Fruit fly (Drosophila melanogaster) whole organism, pupa: ENCODE results near the gene bark.

Experiments used
- CG10348 ChIP-seq: fragments of 200-800 bp; sonication (Bioruptor generic); IDR thresholded peaks from 2 replicates; pipeline ENCODE4 v1.3.6; 2022; ENCODE audit warnings: missing biosample characterization, missing genetic modification characterization
- CG12605 ChIP-seq: fragments of 200-800 bp; sonication (Bioruptor generic); IDR thresholded peaks from 2 replicates; pipeline ENCODE4 v1.3.6; 2022; ENCODE audit warnings: missing biosample characterization, missing genetic modification characterization
- CG13204 ChIP-seq: fragments of 200-800 bp; sonication (Bioruptor generic); optimal IDR thresholded peaks from 2 replicates; lab custom pipeline; 2018; ENCODE audit warnings: missing biosample characterization, mild to moderate bottlenecking, missing genetic modification characterization, moderate library complexity
- CG14655 ChIP-seq: fragments of 200-800 bp; sonication (Bioruptor generic); optimal IDR thresholded peaks from 3 replicates; lab custom pipeline; 2017; ENCODE audit warnings: mild to moderate bottlenecking, missing biosample characterization, missing genetic modification reagents, missing genetic modification characterization
- CG15710 ChIP-seq: fragments of 200-800 bp; sonication (Bioruptor generic); optimal IDR thresholded peaks from 2 replicates; lab custom pipeline; 2018; ENCODE audit warnings: missing biosample characterization, mild to moderate bottlenecking, missing genetic modification characterization, moderate library complexity
- CG17806 ChIP-seq: fragments of 200-800 bp; sonication (Bioruptor generic); optimal IDR thresholded peaks from 2 replicates; lab custom pipeline; 2018; ENCODE audit warnings: missing biosample characterization, mild to moderate bottlenecking, missing genetic modification characterization, moderate library complexity
- CG32121 ChIP-seq: fragments of 200-800 bp; sonication (Bioruptor generic); IDR thresholded peaks from 2 replicates; pipeline ENCODE4 v1.3.6; 2022; ENCODE audit warnings: missing biosample characterization, missing genetic modification characterization
- CG34367 ChIP-seq: fragments of 200-800 bp; sonication (Bioruptor generic); optimal IDR thresholded peaks from 2 replicates; lab custom pipeline; 2018; ENCODE audit warnings: missing biosample characterization, mild to moderate bottlenecking, missing genetic modification characterization
- CG4496 ChIP-seq: fragments of 200-800 bp; sonication (Bioruptor generic); IDR thresholded peaks from 3 replicates; pipeline ENCODE4 v1.3.6; 2022; ENCODE audit warnings: missing biosample characterization, missing genetic modification characterization
- CG8159 ChIP-seq: fragments of 200-800 bp; sonication (Bioruptor generic); optimal IDR thresholded peaks from 3 replicates; lab custom pipeline; 2018; ENCODE audit warnings: missing biosample characterization, mild to moderate bottlenecking, missing genetic modification characterization, moderate library complexity
- CG8301 ChIP-seq: fragments of 200-800 bp; sonication (Bioruptor generic); optimal IDR thresholded peaks from 2 replicates; lab custom pipeline; 2018; ENCODE audit warnings: missing biosample characterization, mild to moderate bottlenecking, missing genetic modification characterization
- CG9948 ChIP-seq: fragments of 200-800 bp; sonication (Bioruptor generic); optimal IDR thresholded peaks from 2 replicates; lab custom pipeline; 2018; ENCODE audit warnings: missing biosample characterization, mild to moderate bottlenecking, missing genetic modification characterization, moderate library complexity
- D1 ChIP-seq: fragments of 200-800 bp; sonication (Bioruptor generic); optimal IDR thresholded peaks from 2 replicates; lab custom pipeline; 2018; ENCODE audit warnings: missing biosample characterization, mild to moderate bottlenecking, missing genetic modification characterization, moderate library complexity
- EcR ChIP-seq: fragments of 200-800 bp; sonication (Bioruptor generic); optimal IDR thresholded peaks from 3 replicates; lab custom pipeline; 2019; ENCODE audit warnings: missing biosample characterization, missing genetic modification characterization, mild to moderate bottlenecking, moderate library complexity, missing genetic modification reagents
- Ets98B ChIP-seq: fragments of 200-800 bp; sonication (Bioruptor generic); IDR thresholded peaks from 2 replicates; pipeline ENCODE4 v1.3.6; 2022; ENCODE audit warnings: missing biosample characterization, missing genetic modification characterization
- Pif1A ChIP-seq: fragments of 200-800 bp; sonication (Bioruptor generic); optimal IDR thresholded peaks from 3 replicates; lab custom pipeline; 2016; ENCODE audit warnings: missing biosample characterization, missing genetic modification characterization
- Pif1B ChIP-seq: fragments of 200-800 bp; sonication (Bioruptor generic); optimal IDR thresholded peaks from 3 replicates; lab custom pipeline; 2016; ENCODE audit warnings: missing biosample characterization, missing genetic modification characterization
- Snoo ChIP-seq: fragments of 200-800 bp; sonication (Bioruptor generic); optimal IDR thresholded peaks from 3 replicates; lab custom pipeline; 2017; ENCODE audit warnings: missing biosample characterization, mild to moderate bottlenecking, missing genetic modification characterization, inconsistent platforms
- fd96Ca ChIP-seq: fragments of 200-800 bp; sonication (Bioruptor generic); IDR thresholded peaks from 3 replicates; pipeline ENCODE4 v1.3.6; 2022; ENCODE audit warnings: missing biosample characterization, missing genetic modification characterization
- gl ChIP-seq: fragments of 200-800 bp; sonication (Bioruptor generic); optimal IDR thresholded peaks from 2 replicates; lab custom pipeline; 2018; ENCODE audit warnings: missing biosample characterization, mild to moderate bottlenecking, missing genetic modification characterization
- rn ChIP-seq: fragments of 200-800 bp; sonication (Bioruptor generic); IDR thresholded peaks from 2 replicates; pipeline ENCODE4 v1.3.6; 2022; ENCODE audit warnings: missing biosample characterization, missing genetic modification characterization

bark gene

DNA sequence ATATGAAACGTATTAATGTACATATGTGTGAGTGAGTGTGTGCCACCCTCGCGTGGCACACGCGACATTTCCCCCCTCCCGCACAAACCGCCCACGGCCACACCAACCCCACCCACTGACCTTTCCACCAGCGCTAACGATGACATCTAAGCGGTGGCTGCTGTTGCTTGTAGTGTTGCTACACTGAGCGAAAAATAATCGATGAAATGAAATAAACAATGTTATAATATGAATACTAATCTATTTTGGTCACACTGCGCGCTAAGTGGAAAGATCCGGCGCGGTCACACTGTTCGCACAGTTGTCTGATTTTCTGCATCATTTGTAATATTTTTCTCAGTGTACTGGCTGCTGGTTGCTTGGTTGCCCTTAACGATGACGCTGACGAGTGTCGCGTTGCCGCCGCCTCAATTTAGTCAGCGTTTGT is 45.3 kb downstream of the bark start:
- TF ChIP-seq CG9948 (tag; lab: Kevin White, UChicago), result peak; percentile 46
- peak; percentile 63 for TF ChIP-seq CG15710 (tag; lab: Kevin White, UChicago)
- no peak for TF ChIP-seq EcR (GFP tag; lab: Kevin White, UChicago)
- 0 out of 2 replicates have a peak, but pooled peaks have one; percentile 10 for TF ChIP-seq CG12605 (GFP tag; lab: Robert Waterston, UW)
- TF ChIP-seq CG34367 (tag; lab: Kevin White, UChicago), result peak; percentile 68
- TF ChIP-seq Pif1B (GFP tag; lab: Kevin White, UChicago), result peak; percentile 50
- TF ChIP-seq CG10348 (GFP tag; lab: Robert Waterston, UW), result no peak
- TF ChIP-seq CG8301 (tag; lab: Kevin White, UChicago), result peak; percentile 47
- TF ChIP-seq CG4496, result no peak
- TF ChIP-seq rn (GFP tag; lab: Robert Waterston, UW), result 0 out of 2 replicates have a peak, but pooled peaks have one; percentile 29
- peak; percentile 66 for TF ChIP-seq CG8159 (tag; lab: Kevin White, UChicago)
- TF ChIP-seq Ets98B (GFP tag; lab: Robert Waterston, UW), result peak; percentile 47
- no peak for TF ChIP-seq CG32121 (GFP tag; lab: Robert Waterston, UW)
- peak; percentile 45 for TF ChIP-seq Snoo (tag; lab: Kevin White, UChicago)
- peak; percentile 55 for TF ChIP-seq Pif1A (GFP tag; lab: Kevin White, UChicago)
- TF ChIP-seq CG17806 (tag; lab: Kevin White, UChicago), result peak; percentile 61
- peak; percentile 8 for TF ChIP-seq CG13204 (GFP tag; lab: Kevin White, UChicago)
- TF ChIP-seq fd96Ca (GFP tag; lab: Robert Waterston, UW), result peak; percentile 70
- TF ChIP-seq gl (tag; lab: Kevin White, UChicago), result peak; percentile 1
- peak; percentile 60 for TF ChIP-seq CG14655 (GFP tag; lab: Kevin White, UChicago)
- no peak for TF ChIP-seq D1 (tag; lab: Kevin White, UChicago)

DNA sequence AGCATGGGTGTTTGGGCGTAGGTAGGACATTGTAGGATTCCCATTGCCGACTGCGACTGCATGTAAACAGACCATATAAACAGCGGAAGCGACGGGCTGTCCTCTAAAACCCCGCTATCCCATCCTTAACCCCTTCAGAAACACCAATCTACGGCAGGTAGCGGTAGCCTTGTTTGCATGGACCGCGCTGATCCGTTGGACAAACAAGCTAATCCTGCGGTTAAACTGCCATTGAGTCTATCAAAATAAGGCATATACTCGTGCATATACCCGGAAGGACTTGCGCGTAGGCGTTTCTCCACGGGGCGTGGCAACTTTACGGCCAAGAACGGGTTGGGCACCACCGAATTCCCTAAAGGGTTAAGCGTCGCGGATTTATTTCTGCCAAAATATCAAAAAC is 47.0 kb downstream of the bark start:
- TF ChIP-seq CG17806 (tag; lab: Kevin White, UChicago) (no peak), CG13204 (GFP tag; lab: Kevin White, UChicago) (no peak), CG9948 (tag; lab: Kevin White, UChicago) (no peak), CG4496 (no peak), fd96Ca (GFP tag; lab: Robert Waterston, UW) (no peak), CG8301 (tag; lab: Kevin White, UChicago) (no peak), CG34367 (tag; lab: Kevin White, UChicago) (no peak), CG32121 (GFP tag; lab: Robert Waterston, UW) (no peak), EcR (GFP tag; lab: Kevin White, UChicago) (no peak), Pif1B (GFP tag; lab: Kevin White, UChicago) (no peak), gl (tag; lab: Kevin White, UChicago) (no peak), CG8159 (tag; lab: Kevin White, UChicago) (no peak), rn (GFP tag; lab: Robert Waterston, UW) (no peak), CG12605 (GFP tag; lab: Robert Waterston, UW) (no peak), CG14655 (GFP tag; lab: Kevin White, UChicago) (no peak), D1 (tag; lab: Kevin White, UChicago) (no peak), CG10348 (GFP tag; lab: Robert Waterston, UW) (no peak)

DNA sequence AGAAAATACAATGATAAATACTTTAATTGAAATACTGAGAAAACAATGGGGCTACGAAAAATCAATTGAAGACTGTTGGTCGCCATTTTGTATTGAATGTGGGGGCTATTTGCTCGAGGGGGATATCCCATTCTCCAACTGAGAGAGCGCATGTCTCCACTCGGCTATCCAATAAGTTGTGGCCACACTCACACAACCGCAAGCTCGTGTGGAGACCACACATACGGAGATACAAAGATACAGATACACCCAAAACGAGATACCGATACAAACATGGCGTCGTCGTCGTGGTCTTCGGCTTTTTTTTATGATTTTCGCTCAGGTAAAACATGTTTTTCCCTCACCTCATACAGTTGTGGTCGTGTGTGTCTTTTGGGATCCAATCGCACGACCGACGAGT is 48.3 kb downstream of the bark start:
- TF ChIP-seq fd96Ca (GFP tag; lab: Robert Waterston, UW) (0 out of 3 replicates have a peak, but pooled peaks have one; percentile 27), gl (tag; lab: Kevin White, UChicago) (no peak), Pif1B (GFP tag; lab: Kevin White, UChicago) (no peak), Ets98B (GFP tag; lab: Robert Waterston, UW) (peak; percentile 15; the same call in 1 of the 2 replicates)

DNA sequence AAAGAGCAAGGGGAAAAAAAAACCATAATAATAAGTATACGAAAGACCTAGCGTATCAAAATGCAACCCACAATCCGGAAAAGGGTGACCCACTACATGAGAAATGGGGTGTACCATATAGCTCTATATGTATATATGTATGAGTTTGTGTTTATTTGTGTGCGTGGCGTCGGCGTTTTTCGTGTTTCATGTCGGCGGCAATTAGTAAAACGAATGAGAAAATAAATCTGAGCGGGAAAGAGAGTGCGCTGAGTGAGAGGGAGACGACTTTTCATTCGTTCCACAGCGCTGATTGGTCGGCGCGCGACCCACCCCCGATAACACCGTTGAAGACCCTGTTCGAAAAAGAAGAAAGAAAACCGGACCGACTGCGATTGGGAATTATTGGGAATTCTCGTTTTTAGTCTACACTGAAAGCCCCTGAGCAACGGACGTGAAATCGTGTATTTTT is 49.5 kb downstream of the bark start, which contains the start of gene slp2:
TSS of gene slp2 (plus strand) at position 401 of the 451 bp plus-strand sequence.
- TF ChIP-seq Pif1A (GFP tag; lab: Kevin White, UChicago) (no peak), CG8159 (tag; lab: Kevin White, UChicago) (peak; percentile 34), CG32121 (GFP tag; lab: Robert Waterston, UW) (peak; percentile 28; the same call in 1 of the 2 replicates)

DNA sequence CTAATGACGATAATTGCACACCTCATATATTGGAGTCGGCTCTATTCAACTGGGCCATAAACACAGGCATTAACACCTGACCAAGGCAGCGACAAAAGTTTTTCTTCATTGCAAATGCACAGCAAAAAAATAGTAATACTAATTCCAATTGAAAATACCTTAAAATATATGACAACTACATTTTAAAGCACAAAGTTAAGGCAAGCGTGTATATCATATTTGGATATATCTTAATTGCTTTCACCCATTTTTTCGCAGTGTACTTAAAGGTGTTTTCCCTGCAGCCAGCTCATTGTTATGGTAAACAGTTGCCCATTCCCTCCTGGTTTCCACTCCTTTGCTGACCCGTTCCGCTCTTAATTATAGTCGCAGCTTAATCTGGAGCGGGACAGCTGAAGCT is 54.0 kb downstream of the bark start:
- TF ChIP-seq CG34367 (tag; lab: Kevin White, UChicago) (peak; percentile 1), CG15710 (tag; lab: Kevin White, UChicago) (peak; percentile 27), D1 (tag; lab: Kevin White, UChicago) (no peak), CG9948 (tag; lab: Kevin White, UChicago) (peak; percentile 12), CG32121 (GFP tag; lab: Robert Waterston, UW) (no peak), CG17806 (tag; lab: Kevin White, UChicago) (peak; percentile 10), CG8159 (tag; lab: Kevin White, UChicago) (peak; percentile 28), CG12605 (GFP tag; lab: Robert Waterston, UW) (no peak)

DNA sequence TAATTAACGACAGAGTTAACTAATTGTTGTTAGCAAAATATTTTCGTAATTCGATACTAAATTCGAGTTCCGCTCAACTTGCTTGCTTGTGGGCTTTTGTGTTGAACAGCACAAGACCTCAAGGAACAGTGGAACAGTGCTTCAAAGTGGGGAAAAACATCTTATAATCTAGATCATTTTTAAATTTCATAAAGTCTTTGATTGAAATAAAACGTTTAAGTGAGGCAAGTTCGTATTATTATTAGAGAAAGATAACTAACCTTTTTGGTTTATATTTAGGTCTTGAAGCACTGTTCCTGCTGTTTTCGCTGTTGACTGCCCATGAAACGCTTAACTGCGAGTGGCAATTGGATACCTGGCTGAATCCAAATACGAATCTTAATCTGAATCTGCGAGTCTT is 57.2 kb downstream of the bark start:
- TF ChIP-seq CG15710 (tag; lab: Kevin White, UChicago) (peak; percentile 16), CG12605 (GFP tag; lab: Robert Waterston, UW) (0 out of 2 replicates have a peak, but pooled peaks have one; percentile 13), D1 (tag; lab: Kevin White, UChicago) (no peak)
